Worm (Caenorhabditis elegans) whole organism, L1 larva: Measurements from ENCODE around the gene ceh-63.

ENCODE experiments used
- ceh-82 ChIP-seq, 3 experiments: fragments of 150-350 bp in 1 of 3; sonication (generic microtip) in 2 of 3; optimal IDR thresholded peaks; 2 replicates each; lab custom pipeline; 2014 to 2017; ENCODE audit warnings: missing biosample characterization in 3 of 3, missing genetic modification characterization in 3 of 3
- nhr-11 ChIP-seq: fragments of 150-350 bp; optimal IDR thresholded peaks from 2 replicates; lab custom pipeline; 2014; ENCODE audit warnings: missing biosample characterization, missing genetic modification characterization
- nhr-237 ChIP-seq: fragments of 150-350 bp; optimal IDR thresholded peaks from 2 replicates; lab custom pipeline; 2014; ENCODE audit warnings: missing biosample characterization, missing genetic modification characterization
- nhr-76 ChIP-seq: sonication (generic microtip); optimal IDR thresholded peaks from 2 replicates; lab custom pipeline; 2017; ENCODE audit warnings: missing biosample characterization, missing genetic modification characterization
- nhr-85 ChIP-seq: sonication (generic microtip); peaks from one replicate; lab custom pipeline; 2016; ENCODE audit warnings: missing genetic modification characterization, inconsistent platforms, missing compliant biosample characterization
- nhr-90 ChIP-seq: sonication (generic microtip); optimal IDR thresholded peaks from 2 replicates; lab custom pipeline; 2016; ENCODE audit warnings: mild to moderate bottlenecking, missing genetic modification characterization, missing compliant biosample characterization; ENCODE audit not compliant: poor library complexity
- sup-37 ChIP-seq: fragments of 200-800 bp; sonication (Bioruptor generic); optimal IDR thresholded peaks from 2 replicates; lab custom pipeline; 2018; ENCODE audit warnings: mild to moderate bottlenecking, missing genetic modification characterization, missing compliant biosample characterization
- unc-62 ChIP-seq: fragments of 150-350 bp; optimal IDR thresholded peaks from 2 replicates; lab custom pipeline; 2014; ENCODE audit warnings: missing biosample characterization, missing genetic modification reagents, missing genetic modification characterization
- ztf-11 ChIP-seq, 2 experiments: sonication (generic microtip); optimal IDR thresholded peaks; 2 replicates each; lab custom pipeline; 2016 to 2017; ENCODE audit warnings: missing genetic modification characterization in 2 of 2, missing biosample characterization in 1 of 2, missing compliant biosample characterization in 1 of 2

- no peak for TF ChIP-seq nhr-11 (tag; lab: Kevin White, UChicago)
- no peak for TF ChIP-seq nhr-237 (tag; lab: Kevin White, UChicago)
- TF ChIP-seq nhr-90, result no peak
- TF ChIP-seq ztf-11 (tag; optimal IDR thresholded peaks at IDR 0.05; lab: Kevin White, UChicago), result no peak
- TF ChIP-seq unc-62 (GFP tag; lab: Kevin White, UChicago), result no peak
- no peak for TF ChIP-seq nhr-85
- TF ChIP-seq nhr-76 (tag; lab: Kevin White, UChicago), result no peak
- TF ChIP-seq ceh-82 (tag; optimal IDR thresholded peaks at IDR 0.05; lab: Kevin White, UChicago), result no peak
- TF ChIP-seq sup-37 (GFP tag; lab: Kevin White, UChicago), result no peak
These were observed 29.1 kb downstream of the ceh-63 start, which contains the start of gene tmem-24 for ce11 chrX:3644796-3645195.
